Fruit fly (Drosophila melanogaster): Measurements from ENCODE around the gene CG15211.

dm6 chrX:10740953-10741500 is 31.3 kb upstream of the CG15211 start:
- TF ChIP-seq Lpt (GFP tag; optimal IDR thresholded peaks at IDR 0.05) = no peak
- TF ChIP-seq OdsH (GFP tag; optimal IDR thresholded peaks at IDR 0.05) = no peak
- TF ChIP-seq eg (GFP tag; IDR thresholded peaks at IDR 0.05) = no peak
- TF ChIP-seq CG11902 (GFP tag; optimal IDR thresholded peaks at IDR 0.05) = no peak
- TF ChIP-seq Hr39 (GFP tag; optimal IDR thresholded peaks at IDR 0.05) = no peak
- no peak for TF ChIP-seq CG8119 (GFP tag; IDR thresholded peaks at IDR 0.05)
- TF ChIP-seq vri (GFP tag; optimal IDR thresholded peaks at IDR 0.05) = no peak
- no peak for TF ChIP-seq Sox15 (GFP tag; optimal IDR thresholded peaks at IDR 0.05)
